Worm (Caenorhabditis elegans): ENCODE results near the gene Y62H9A.3.

The Y62H9A.3 gene

DNA sequence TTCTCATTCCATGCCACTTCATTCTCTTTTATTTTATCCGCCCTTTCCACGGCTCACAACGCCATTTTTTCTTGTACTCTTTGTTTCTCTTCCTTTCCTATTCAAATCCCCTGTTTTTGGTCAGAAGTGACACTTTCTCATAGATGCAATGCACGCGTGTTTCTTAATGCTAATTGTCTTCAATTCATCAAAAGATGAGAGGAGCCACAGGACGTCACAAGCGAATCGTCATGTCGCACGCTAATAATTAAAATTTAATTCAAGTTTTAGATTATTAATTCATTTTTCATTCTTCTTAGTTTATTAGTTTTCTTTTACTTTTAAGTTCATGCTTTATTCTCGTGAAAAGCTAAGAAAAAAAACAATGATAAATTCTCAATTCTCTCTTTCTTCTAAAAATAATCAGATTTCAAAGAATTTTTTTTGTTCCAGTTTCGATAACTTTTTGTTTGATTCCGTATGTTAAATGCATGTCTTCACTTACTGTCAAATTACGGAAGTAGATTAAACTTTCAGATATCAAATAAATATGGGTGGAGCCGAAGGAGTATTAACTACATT lies 41.0 kb upstream of the Y62H9A.3 start, which contains the start of gene Y62H9A.14:
Y62H9A.14 (plus strand) TSS at position 511 of the 561 bp plus-strand sequence.
- TF ChIP-seq ama-1 (optimal IDR thresholded peaks at IDR 0.05), result no peak
- no peak for TF ChIP-seq unc-62 (GFP tag; optimal IDR thresholded peaks at IDR 0.05)
- no peak for TF ChIP-seq dmd-4 (tag; optimal IDR thresholded peaks at IDR 0.05)
- no peak for TF ChIP-seq peb-1 (tag; optimal IDR thresholded peaks at IDR 0.05)
- no peak for TF ChIP-seq alr-1 (tag; optimal IDR thresholded peaks at IDR 0.05)
- no peak for TF ChIP-seq C34F6.9 (tag; optimal IDR thresholded peaks at IDR 0.05)
- TF ChIP-seq ceh-16 (tag; optimal IDR thresholded peaks at IDR 0.05), result no peak
- no peak for TF ChIP-seq nhr-129 (tag; optimal IDR thresholded peaks at IDR 0.05)
- no peak for TF ChIP-seq F13H6.1 (tag; optimal IDR thresholded peaks at IDR 0.05)
- TF ChIP-seq nhr-77 (tag; optimal IDR thresholded peaks at IDR 0.05), result no peak
- no peak for TF ChIP-seq zag-1 (tag; optimal IDR thresholded peaks at IDR 0.05)
- TF ChIP-seq sma-3 (GFP tag; optimal IDR thresholded peaks at IDR 0.05), result no peak
- TF ChIP-seq nhr-6 (tag; optimal IDR thresholded peaks at IDR 0.05), result no peak
- no peak for TF ChIP-seq unc-39 (tag; optimal IDR thresholded peaks at IDR 0.05)
- TF ChIP-seq lsy-2 (tag; optimal IDR thresholded peaks at IDR 0.05), result no peak

DNA sequence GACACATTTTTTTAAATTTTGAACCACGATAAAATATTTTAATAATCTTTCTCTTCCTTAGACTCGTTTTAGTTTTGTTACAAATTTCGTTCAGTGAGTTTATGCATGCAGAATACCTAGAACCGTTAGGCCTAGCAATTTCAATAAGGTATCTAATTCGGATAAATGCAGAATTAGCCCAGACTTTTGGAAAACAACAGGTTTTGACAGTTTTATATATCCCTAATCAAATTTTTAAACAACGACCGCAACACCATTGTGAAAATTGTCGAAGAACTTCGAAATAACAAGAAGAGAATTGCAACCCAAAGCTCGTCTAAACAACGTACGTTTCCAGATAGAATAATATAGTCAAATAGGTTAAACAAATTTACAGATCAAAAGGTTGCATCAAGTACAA lies 38.2 kb upstream of the Y62H9A.3 start, which contains the start of gene Y62H9A.16:
Y62H9A.16 (plus strand) TSS at position 301 of the 400 bp plus-strand sequence.
- no peak for TF ChIP-seq unc-39 (tag; optimal IDR thresholded peaks at IDR 0.05)
- TF ChIP-seq peb-1 (tag; optimal IDR thresholded peaks at IDR 0.05), result no peak
- TF ChIP-seq nhr-12 (tag; optimal IDR thresholded peaks at IDR 0.05), result no peak
- no peak for TF ChIP-seq sma-9 (GFP tag; optimal IDR thresholded peaks at IDR 0.05)
- no peak for TF ChIP-seq sma-9 (tag; optimal IDR thresholded peaks at IDR 0.05)
- TF ChIP-seq aly-2 (tag; optimal IDR thresholded peaks at IDR 0.05), result no peak
- TF ChIP-seq nhr-11 (tag; optimal IDR thresholded peaks at IDR 0.05), result no peak
- TF ChIP-seq mab-5 (tag; optimal IDR thresholded peaks at IDR 0.05), result no peak
- no peak for TF ChIP-seq lin-13 (GFP tag; optimal IDR thresholded peaks at IDR 0.05)
- TF ChIP-seq Y55F3AM.14 (GFP tag; optimal IDR thresholded peaks at IDR 0.05), result no peak
- TF ChIP-seq sem-4 (tag; optimal IDR thresholded peaks at IDR 0.05), result no peak
- TF ChIP-seq nhr-129 (tag; optimal IDR thresholded peaks at IDR 0.05), result no peak
- no peak for TF ChIP-seq snpc-4 (tag; optimal IDR thresholded peaks at IDR 0.05)
- TF ChIP-seq elt-3 (tag; optimal IDR thresholded peaks at IDR 0.05), result no peak
- TF ChIP-seq blmp-1 (tag; optimal IDR thresholded peaks at IDR 0.05; ENCODE audit: insufficient read depth), result no peak

DNA sequence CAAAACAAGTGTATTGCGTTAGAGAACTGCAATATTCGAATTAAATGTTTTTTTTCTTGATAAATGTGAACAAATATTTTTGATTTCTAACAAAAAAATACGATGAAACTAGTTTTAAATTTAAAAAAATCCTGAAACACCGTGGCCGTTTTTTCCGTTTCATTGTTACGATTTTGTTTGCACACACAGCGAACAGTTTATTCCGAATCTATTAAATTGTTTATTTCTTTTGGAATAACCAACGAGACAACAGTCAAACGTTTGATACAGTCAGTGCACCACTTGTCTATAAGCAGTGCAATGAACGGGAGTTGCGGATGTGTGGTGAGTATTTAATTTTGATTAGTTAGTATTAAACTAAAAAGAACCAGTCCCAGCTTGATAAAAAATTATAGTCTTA lies 36.9 kb upstream of the Y62H9A.3 start, which contains the start of gene Y62H9A.13:
Y62H9A.13 (plus strand) TSS at position 301 of the 400 bp plus-strand sequence.
- TF ChIP-seq ztf-1 (GFP tag; conservative IDR thresholded peaks at IDR 0.05) (no peak), C34F6.9 (tag; optimal IDR thresholded peaks at IDR 0.05) (no peak), nhr-12 (tag; optimal IDR thresholded peaks at IDR 0.05) (no peak), lin-11 (tag; optimal IDR thresholded peaks at IDR 0.05) (no peak), sma-9 (GFP tag; optimal IDR thresholded peaks at IDR 0.05) (no peak), sma-9 (tag; optimal IDR thresholded peaks at IDR 0.05) (no peak), peb-1 (tag; optimal IDR thresholded peaks at IDR 0.05) (no peak), mab-5 (tag; optimal IDR thresholded peaks at IDR 0.05) (no peak), nhr-23 (tag; optimal IDR thresholded peaks at IDR 0.05) (no peak), nhr-25 (tag; optimal IDR thresholded peaks at IDR 0.05) (no peak), lsy-2 (tag; optimal IDR thresholded peaks at IDR 0.05) (no peak), lin-13 (GFP tag; optimal IDR thresholded peaks at IDR 0.05) (no peak), unc-62 (GFP tag; optimal IDR thresholded peaks at IDR 0.05) (no peak), alr-1 (tag; optimal IDR thresholded peaks at IDR 0.05) (no peak), sem-4 (tag; optimal IDR thresholded peaks at IDR 0.05) (no peak), R02D3.7 (tag; optimal IDR thresholded peaks at IDR 0.05) (no peak), lin-39 (tag; optimal IDR thresholded peaks at IDR 0.05) (no peak), Y55F3AM.14 (GFP tag; optimal IDR thresholded peaks at IDR 0.05) (no peak), F13H6.1 (tag; optimal IDR thresholded peaks at IDR 0.05) (no peak), elt-3 (tag; optimal IDR thresholded peaks at IDR 0.05) (no peak), mdl-1 (tag; optimal IDR thresholded peaks at IDR 0.05) (no peak)

DNA sequence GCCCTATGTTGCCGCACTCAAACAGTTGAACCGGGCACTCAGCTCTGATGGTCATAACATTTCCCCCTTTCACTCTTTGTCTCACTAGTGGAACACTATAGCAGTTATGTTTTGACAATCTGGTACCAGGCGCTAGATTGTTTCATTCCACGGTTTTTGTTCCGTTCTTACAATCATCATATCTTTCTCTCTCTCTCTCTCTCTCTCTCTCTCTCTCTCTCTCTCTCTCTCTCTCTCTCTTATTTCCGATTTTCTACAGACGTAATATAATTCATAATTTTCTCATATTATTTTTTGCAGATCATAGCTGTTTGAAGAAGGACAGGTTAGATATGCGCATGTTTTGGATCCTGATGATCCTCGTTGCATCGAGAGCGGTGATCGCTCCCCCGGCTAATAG lies 34.1 kb upstream of the Y62H9A.3 start, which contains the start of gene Y62H9A.12:
Y62H9A.12 (plus strand) TSS at position 301 of the 400 bp plus-strand sequence.
- TF ChIP-seq unc-39 (tag; optimal IDR thresholded peaks at IDR 0.05) (no peak), Y55F3AM.14 (GFP tag; optimal IDR thresholded peaks at IDR 0.05) (no peak), unc-62 (GFP tag; optimal IDR thresholded peaks at IDR 0.05) (no peak), nhr-129 (tag; optimal IDR thresholded peaks at IDR 0.05) (no peak), nhr-25 (tag; optimal IDR thresholded peaks at IDR 0.05) (no peak), snpc-4 (tag; optimal IDR thresholded peaks at IDR 0.05) (no peak), lin-11 (tag; optimal IDR thresholded peaks at IDR 0.05) (no peak), lin-39 (tag; optimal IDR thresholded peaks at IDR 0.05) (no peak), nhr-12 (tag; optimal IDR thresholded peaks at IDR 0.05) (no peak), nhr-21 (tag; optimal IDR thresholded peaks at IDR 0.05) (no peak)
